Fruit fly (Drosophila melanogaster) whole organism, embryonic: Measurements from ENCODE around the gene Ilp1.
A peak's percentile ranks its signal among the peaks of the same experiment; 100 is the strongest.

ENCODE experiments used
- B-H1 ChIP-seq: fragments of 200-800 bp; sonication (Bioruptor generic); IDR thresholded peaks from 3 replicates; pipeline ENCODE4 v1.3.6; 2022; ENCODE audit warnings: missing biosample characterization, missing genetic modification characterization
- CG10321 ChIP-seq: fragments of 200-800 bp; sonication (Bioruptor generic); IDR thresholded peaks from 2 replicates; pipeline ENCODE4 v1.3.6; 2022; ENCODE audit warnings: missing biosample characterization, missing genetic modification characterization
- CG10431 ChIP-seq: fragments of 200-800 bp; sonication (Bioruptor generic); optimal IDR thresholded peaks from 3 replicates; lab custom pipeline; 2018; ENCODE audit warnings: missing biosample characterization, mild to moderate bottlenecking, missing genetic modification characterization
- CG10979 ChIP-seq: fragments of 200-800 bp; sonication (Bioruptor generic); optimal IDR thresholded peaks from 2 replicates; lab custom pipeline; 2018; ENCODE audit warnings: missing biosample characterization, mild to moderate bottlenecking, missing genetic modification characterization, moderate library complexity
- CG11504 ChIP-seq: fragments of 200-800 bp; sonication (Bioruptor generic); optimal IDR thresholded peaks from 3 replicates; lab custom pipeline; 2019; ENCODE audit warnings: missing biosample characterization, mild to moderate bottlenecking, missing genetic modification characterization, moderate library complexity
- CG1233 ChIP-seq: fragments of 200-800 bp; sonication (Bioruptor generic); optimal IDR thresholded peaks from 4 replicates; lab custom pipeline; 2018; ENCODE audit warnings: missing biosample characterization, mild to moderate bottlenecking, missing genetic modification characterization
- CG17359 ChIP-seq: fragments of 200-800 bp; sonication (Bioruptor generic); optimal IDR thresholded peaks from 3 replicates; lab custom pipeline; 2018; ENCODE audit warnings: missing biosample characterization, mild to moderate bottlenecking, missing genetic modification characterization, moderate library complexity
- CG17802 ChIP-seq: fragments of 200-800 bp; sonication (Bioruptor generic); optimal IDR thresholded peaks from 2 replicates; lab custom pipeline; 2018; ENCODE audit warnings: missing biosample characterization, mild to moderate bottlenecking, missing genetic modification characterization, moderate library complexity
- CG18599 ChIP-seq: fragments of 200-800 bp; sonication (Bioruptor generic); optimal IDR thresholded peaks from 3 replicates; lab custom pipeline; 2017; ENCODE audit warnings: missing biosample characterization, missing genetic modification characterization, mild to moderate bottlenecking, moderate library complexity, missing genetic modification reagents
- CG2129 ChIP-seq: fragments of 200-800 bp; sonication (Bioruptor generic); IDR thresholded peaks from 2 replicates; pipeline ENCODE4 v1.3.6; 2022; ENCODE audit warnings: missing biosample characterization, missing genetic modification characterization; ENCODE audit not compliant: partially characterized antibody
- CG6683 ChIP-seq: fragments of 200-800 bp; sonication (Bioruptor generic); optimal IDR thresholded peaks from 2 replicates; lab custom pipeline; 2017; ENCODE audit warnings: missing biosample characterization, mild to moderate bottlenecking, missing genetic modification characterization, missing genetic modification reagents
- CG7987 ChIP-seq: fragments of 200-800 bp; sonication (Bioruptor generic); optimal IDR thresholded peaks from 2 replicates; lab custom pipeline; 2018; ENCODE audit warnings: missing biosample characterization, mild to moderate bottlenecking, missing genetic modification characterization, moderate library complexity
- CG8478 ChIP-seq: fragments of >200 bp; optimal IDR thresholded peaks from 2 replicates; lab custom pipeline; 2018
- CG9215 ChIP-seq: fragments of 200-800 bp; sonication (Bioruptor generic); IDR thresholded peaks from 2 replicates; pipeline ENCODE4 v1.3.6; 2022; ENCODE audit warnings: missing biosample characterization, missing genetic modification characterization
- CG9437 ChIP-seq: fragments of 200-800 bp; sonication (Bioruptor generic); optimal IDR thresholded peaks from 2 replicates; lab custom pipeline; 2018; ENCODE audit warnings: missing biosample characterization, mild to moderate bottlenecking, missing genetic modification characterization
- D ChIP-seq, 2 experiments: fragments of 200-800 bp in 1 of 2; fragments of >200 bp in 1 of 2; sonication (Bioruptor generic) in 1 of 2; optimal IDR thresholded peaks; 2 replicates in 1 of 2; 3 replicates in 1 of 2; lab custom pipeline; 2017; ENCODE audit warnings: mild to moderate bottlenecking in 1 of 2, missing biosample characterization in 1 of 2, missing genetic modification characterization in 1 of 2, missing genetic modification reagents in 1 of 2
- Dfd ChIP-seq, 2 experiments: fragments of >200 bp; optimal IDR thresholded peaks; 2 replicates each; lab custom pipeline; 2017; ENCODE audit warnings: missing biosample characterization in 2 of 2, missing genetic modification characterization in 2 of 2
- Doc2 ChIP-seq: fragments of 200-800 bp; sonication (Bioruptor generic); IDR thresholded peaks from 2 replicates; pipeline ENCODE4 v1.3.6; 2022; ENCODE audit warnings: missing biosample characterization, missing genetic modification characterization
- Drgx ChIP-seq: fragments of 200-800 bp; sonication (Bioruptor generic); IDR thresholded peaks from 2 replicates; pipeline ENCODE4 v1.3.6; 2022; ENCODE audit warnings: missing biosample characterization, missing genetic modification characterization
- Eip74EF ChIP-seq, 2 experiments: fragments of 200-800 bp in 1 of 2; fragments of >200 bp in 1 of 2; sonication (Bioruptor generic) in 1 of 2; optimal IDR thresholded peaks; 2 replicates each; lab custom pipeline; 2017 to 2019; ENCODE audit warnings: missing biosample characterization in 2 of 2, missing genetic modification characterization in 2 of 2, mild to moderate bottlenecking in 1 of 2, moderate library complexity in 1 of 2
- Ets65A ChIP-seq: fragments of 200-800 bp; sonication (Bioruptor generic); peaks from one replicate; lab custom pipeline; 2016; ENCODE audit warnings: missing biosample characterization, missing genetic modification characterization
- Hr3 ChIP-seq: fragments of 200-800 bp; sonication (Bioruptor generic); optimal IDR thresholded peaks from 3 replicates; lab custom pipeline; 2016; ENCODE audit warnings: missing biosample characterization, missing genetic modification characterization
- MBD-R2 ChIP-seq: fragments of 200-800 bp; sonication (Bioruptor generic); IDR thresholded peaks from 2 replicates; pipeline ENCODE4 v1.3.6; 2022; ENCODE audit warnings: missing biosample characterization, missing genetic modification characterization
- NC2α ChIP-seq: fragments of 200-800 bp; sonication (Bioruptor generic); optimal IDR thresholded peaks from 2 replicates; lab custom pipeline; 2016; ENCODE audit warnings: missing biosample characterization, missing genetic modification characterization
- NK7.1 ChIP-seq: fragments of 200-800 bp; sonication (Bioruptor generic); optimal IDR thresholded peaks from 3 replicates; lab custom pipeline; 2016; ENCODE audit warnings: missing biosample characterization, missing genetic modification characterization
- Ptx1 ChIP-seq: fragments of 200-800 bp; sonication (Bioruptor generic); IDR thresholded peaks from 2 replicates; pipeline ENCODE4 v1.3.6; 2022; ENCODE audit warnings: missing biosample characterization, missing genetic modification characterization
- Sry-β ChIP-seq: fragments of 200-800 bp; sonication (Bioruptor generic); optimal IDR thresholded peaks from 2 replicates; lab custom pipeline; 2018; ENCODE audit warnings: missing biosample characterization, mild to moderate bottlenecking, missing genetic modification characterization, moderate library complexity
- TFAM ChIP-seq: fragments of 200-800 bp; sonication (Bioruptor generic); optimal IDR thresholded peaks from 2 replicates; lab custom pipeline; 2017; ENCODE audit warnings: missing biosample characterization, missing genetic modification characterization, inconsistent platforms
- bigmax ChIP-seq: fragments of 200-800 bp; sonication (Bioruptor generic); optimal IDR thresholded peaks from 2 replicates; lab custom pipeline; 2018; ENCODE audit warnings: missing biosample characterization, mild to moderate bottlenecking, missing genetic modification characterization
- br ChIP-seq: fragments of >200 bp; optimal IDR thresholded peaks from 2 replicates; lab custom pipeline; 2017
- bsh ChIP-seq, 2 experiments: fragments of 200-800 bp; sonication (Bioruptor generic); optimal IDR thresholded peaks; 2 replicates each; lab custom pipeline; 2017 to 2018; ENCODE audit warnings: mild to moderate bottlenecking in 2 of 2, missing biosample characterization in 2 of 2, missing genetic modification characterization in 2 of 2, moderate library complexity in 1 of 2
- crol ChIP-seq: fragments of 200-800 bp; sonication (Bioruptor generic); IDR thresholded peaks from 2 replicates; pipeline ENCODE4 v1.3.6; 2022; ENCODE audit warnings: missing biosample characterization, missing genetic modification characterization
- ems ChIP-seq: fragments of 200-800 bp; sonication (Bioruptor generic); optimal IDR thresholded peaks from 3 replicates; lab custom pipeline; 2016; ENCODE audit warnings: missing biosample characterization, missing genetic modification characterization
- ftz-f1 ChIP-seq: fragments of 200-800 bp; sonication (Bioruptor generic); optimal IDR thresholded peaks from 2 replicates; lab custom pipeline; 2016; ENCODE audit warnings: missing biosample characterization, missing genetic modification characterization
- gce ChIP-seq: fragments of 200-800 bp; sonication (Bioruptor generic); IDR thresholded peaks from 3 replicates; pipeline ENCODE4 v1.3.6; 2022; ENCODE audit warnings: missing biosample characterization, missing genetic modification characterization
- gcm2 ChIP-seq: fragments of 200-800 bp; sonication (Bioruptor generic); optimal IDR thresholded peaks from 2 replicates; lab custom pipeline; 2016; ENCODE audit warnings: missing biosample characterization, missing genetic modification characterization
- lilli ChIP-seq: fragments of 200-800 bp; sonication (Bioruptor generic); optimal IDR thresholded peaks from 3 replicates; lab custom pipeline; 2016; ENCODE audit warnings: missing biosample characterization, missing genetic modification characterization
- mam ChIP-seq: fragments of 200-800 bp; sonication (Bioruptor generic); optimal IDR thresholded peaks from 3 replicates; lab custom pipeline; 2016; ENCODE audit warnings: missing biosample characterization, missing genetic modification characterization
- mld ChIP-seq: fragments of 200-800 bp; sonication (Bioruptor generic); IDR thresholded peaks from 3 replicates; pipeline ENCODE4 v1.3.6; 2022; ENCODE audit warnings: missing biosample characterization, missing genetic modification characterization; ENCODE audit not compliant: partially characterized antibody
- oc ChIP-seq: fragments of 200-800 bp; sonication (Bioruptor generic); optimal IDR thresholded peaks from 2 replicates; lab custom pipeline; 2018; ENCODE audit warnings: missing biosample characterization, mild to moderate bottlenecking, missing genetic modification characterization, moderate library complexity
- prd ChIP-seq, 3 experiments: fragments of >200 bp in 2 of 3; fragments of 200-800 bp in 1 of 3; sonication (Bioruptor generic) in 1 of 3; optimal IDR thresholded peaks in 2 of 3; IDR thresholded peaks in 1 of 3; 2 replicates in 2 of 3; 3 replicates in 1 of 3; pipeline versions ENCODE4 v1.3.6 to Lab custom; 2017 to 2022; ENCODE audit warnings: missing biosample characterization in 1 of 3, missing genetic modification characterization in 1 of 3
- run ChIP-seq: fragments of 200-800 bp; sonication (Bioruptor generic); optimal IDR thresholded peaks from 3 replicates; lab custom pipeline; 2018; ENCODE audit warnings: missing biosample characterization, mild to moderate bottlenecking, missing genetic modification characterization
- sim ChIP-seq: fragments of 200-800 bp; sonication (Bioruptor generic); IDR thresholded peaks from 2 replicates; pipeline ENCODE4 v1.3.6; 2022; ENCODE audit warnings: missing biosample characterization, missing genetic modification characterization
- sr ChIP-seq: fragments of 200-800 bp; sonication (Bioruptor generic); IDR thresholded peaks from 3 replicates; pipeline ENCODE4 v1.3.6; 2022; ENCODE audit warnings: missing biosample characterization, missing genetic modification characterization
- stc ChIP-seq: fragments of 200-800 bp; sonication (Bioruptor generic); IDR thresholded peaks from 2 replicates; pipeline ENCODE4 v1.3.6; 2022; ENCODE audit warnings: missing biosample characterization, missing genetic modification characterization
- stwl ChIP-seq: fragments of 200-800 bp; sonication (Bioruptor generic); optimal IDR thresholded peaks from 3 replicates; lab custom pipeline; 2018; ENCODE audit warnings: missing biosample characterization, mild to moderate bottlenecking, missing genetic modification characterization, moderate library complexity
- ttk ChIP-seq: fragments of 200-800 bp; sonication (Bioruptor generic); IDR thresholded peaks from 2 replicates; pipeline ENCODE4 v2.1.2; 2022; ENCODE audit warnings: missing biosample characterization, missing genetic modification characterization
- zen ChIP-seq: fragments of 200-800 bp; sonication (Bioruptor generic); optimal IDR thresholded peaks from 3 replicates; lab custom pipeline; 2018; ENCODE audit warnings: missing biosample characterization, mild to moderate bottlenecking, missing genetic modification characterization, moderate library complexity
- zf30C ChIP-seq: fragments of 200-800 bp; sonication (Bioruptor generic); optimal IDR thresholded peaks from 3 replicates; lab custom pipeline; 2018; ENCODE audit warnings: missing biosample characterization, mild to moderate bottlenecking, missing genetic modification characterization

Ilp1 gene

DNA sequence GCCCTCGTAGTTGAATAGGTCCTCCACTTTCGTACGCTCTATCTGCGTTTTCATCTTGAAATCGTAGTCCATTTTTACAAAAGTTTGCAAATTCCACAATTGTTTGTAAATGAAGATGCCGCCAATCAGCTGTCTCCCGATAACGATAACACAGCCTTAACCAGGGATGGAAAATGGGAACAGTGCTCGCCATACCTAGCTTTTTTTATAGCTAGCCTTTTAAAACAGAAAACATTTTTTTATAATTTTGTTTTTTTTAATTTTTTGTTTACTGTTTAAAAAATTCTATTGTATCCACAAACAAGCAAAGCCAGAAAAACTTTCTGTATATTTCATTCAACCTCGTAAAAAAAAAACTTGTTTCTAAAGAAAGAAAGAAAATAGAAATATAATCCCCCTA is 40.3 kb downstream of the Ilp1 start, which contains the start of gene Cdk8 (continued):
- no peak for TF ChIP-seq zf30C (GFP tag; lab: Kevin White, UChicago)
- peak; percentile 73 for TF ChIP-seq lilli (GFP tag; lab: Kevin White, UChicago)
- no peak for TF ChIP-seq NK7.1 (GFP tag; lab: Kevin White, UChicago)
- TF ChIP-seq gce (GFP tag; lab: Robert Waterston, UW) = no peak
- no peak for TF ChIP-seq br (lab: Kevin White, UChicago)
- no peak for TF ChIP-seq gcm2 (GFP tag; lab: Kevin White, UChicago)
- TF ChIP-seq CG18599 (GFP tag; lab: Kevin White, UChicago) = no peak
- peak in 1 of 2 experiments; percentile 47 for TF ChIP-seq bsh (GFP tag; optimal IDR thresholded peaks at IDR 0.05; lab: Kevin White, UChicago)
- no peak for TF ChIP-seq ttk (GFP tag; lab: Robert Waterston, UW)
- TF ChIP-seq ftz-f1 (GFP tag; lab: Kevin White, UChicago) = no peak
- TF ChIP-seq prd (optimal IDR thresholded peaks at IDR 0.05; lab: Kevin White, UChicago) = no peak
- peak; percentile 40; the same call in 1 of the 3 replicates for TF ChIP-seq prd (GFP tag; IDR thresholded peaks at IDR 0.05; lab: Robert Waterston, UW)
- TF ChIP-seq CG10321 (GFP tag; lab: Robert Waterston, UW) = no peak
- no peak for TF ChIP-seq CG7987
- TF ChIP-seq CG10431 (GFP tag; lab: Kevin White, UChicago) = no peak
- peak; percentile 22 for TF ChIP-seq stwl (tag; lab: Kevin White, UChicago)
- TF ChIP-seq mld = no peak
- no peak for TF ChIP-seq TFAM (GFP tag; lab: Kevin White, UChicago)
- no peak for TF ChIP-seq CG9437 (GFP tag; lab: Kevin White, UChicago)
- TF ChIP-seq B-H1 (GFP tag; lab: Robert Waterston, UW) = no peak
- TF ChIP-seq, all 482 proteins: peak for 111

DNA sequence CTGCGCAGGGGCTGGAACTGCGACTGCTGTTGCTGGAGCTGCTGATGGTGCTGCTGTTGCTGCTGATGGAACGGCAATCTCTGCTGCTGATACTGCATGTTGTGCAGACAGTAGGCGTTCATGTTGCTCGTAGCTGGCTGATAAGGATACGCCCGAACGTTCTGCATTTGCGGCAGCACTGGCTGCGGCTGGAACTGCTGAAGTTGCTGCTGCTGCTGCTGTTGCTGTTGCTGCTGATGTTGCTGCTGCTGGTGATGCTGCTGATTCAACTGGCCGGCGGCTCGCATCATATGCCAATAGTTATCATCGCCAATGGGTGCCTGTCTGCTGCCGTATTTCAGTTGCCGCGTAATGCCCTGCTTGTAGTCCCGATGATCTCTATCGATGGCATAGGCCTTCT is 42.5 kb downstream of the Ilp1 start:
- TF ChIP-seq Eip74EF (GFP tag; optimal IDR thresholded peaks at IDR 0.05; lab: Kevin White, UChicago) = no peak
- no peak for TF ChIP-seq CG2129 (GFP tag; lab: Robert Waterston, UW)
- TF ChIP-seq CG6683 (GFP tag; lab: Kevin White, UChicago) = no peak
- no peak for TF ChIP-seq CG17359
- TF ChIP-seq run (tag; lab: Kevin White, UChicago) = no peak
- peak in 1 of 2 experiments; percentile 44 for TF ChIP-seq Dfd (GFP tag; optimal IDR thresholded peaks at IDR 0.05; lab: Kevin White, UChicago)
- no peak for TF ChIP-seq zf30C (GFP tag; lab: Kevin White, UChicago)
- TF ChIP-seq Ets65A = peak; percentile 39
- TF ChIP-seq mld = 0 out of 3 replicates have a peak, but pooled peaks have one; percentile 34
- no peak for TF ChIP-seq CG10979 (tag; lab: Kevin White, UChicago)
- no peak for TF ChIP-seq Drgx (GFP tag; lab: Robert Waterston, UW)
- TF ChIP-seq CG8478 (lab: Kevin White, UChicago) = peak; percentile 44
- TF ChIP-seq oc (tag; lab: Kevin White, UChicago) = no peak
- no peak for TF ChIP-seq CG17802
- no peak for TF ChIP-seq Ptx1 (GFP tag; lab: Robert Waterston, UW)
- no peak for TF ChIP-seq bigmax

DNA sequence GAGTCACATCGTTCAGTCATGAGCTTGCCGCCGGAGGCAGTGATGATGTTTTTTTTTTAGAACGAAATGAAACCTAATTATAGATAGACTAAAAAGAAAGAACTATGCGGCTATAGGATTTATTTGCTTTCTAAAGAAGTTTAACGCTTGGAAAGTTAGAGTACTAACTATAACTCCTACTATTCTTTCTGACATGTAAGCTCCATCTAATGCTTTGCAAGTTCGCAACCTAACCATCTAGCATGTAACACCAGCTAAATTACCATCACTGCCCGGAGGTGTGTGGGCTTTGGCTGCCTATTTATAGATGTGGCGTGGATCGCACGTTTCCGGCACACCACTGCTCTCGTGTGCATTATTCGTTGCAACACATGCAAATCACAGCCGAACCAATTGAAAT is 43.8 kb downstream of the Ilp1 start:
- TF ChIP-seq ems (no peak), CG9215 (GFP tag; lab: Robert Waterston, UW) (no peak), MBD-R2 (GFP tag; lab: Robert Waterston, UW) (no peak), mam (GFP tag; lab: Kevin White, UChicago) (no peak), D (optimal IDR thresholded peaks at IDR 0.05; lab: Kevin White, UChicago) (no peak), D (GFP tag; optimal IDR thresholded peaks at IDR 0.05; lab: Kevin White, UChicago) (no peak), CG11504 (tag; lab: Kevin White, UChicago) (no peak), stc (no peak), zen (tag; lab: Kevin White, UChicago) (no peak), CG1233 (no peak), NC2α (GFP tag; lab: Kevin White, UChicago) (no peak), Hr3 (GFP tag; lab: Kevin White, UChicago) (no peak), crol (no peak), Sry-β (GFP tag; lab: Kevin White, UChicago) (peak; percentile 51), Doc2 (GFP tag; lab: Robert Waterston, UW) (no peak), sim (GFP tag; lab: Robert Waterston, UW) (no peak), sr (GFP tag; lab: Robert Waterston, UW) (peak; percentile 78; the same call in 1 of the 3 replicates)
